Worm (Caenorhabditis elegans): ENCODE results near the gene bcmo-2.
A peak's percentile ranks its signal among the peaks of the same experiment; 100 is the strongest.

The bcmo-2 gene

ce11 chrII:3957455-3958212, 47.0 kb upstream of the bcmo-2 start:
- peak; percentile 15 for TF ChIP-seq mep-1 (tag; optimal IDR thresholded peaks at IDR 0.05)
- peak; percentile 83 for TF ChIP-seq nhr-2 (tag; optimal IDR thresholded peaks at IDR 0.05)
- TF ChIP-seq unc-62 (GFP tag; optimal IDR thresholded peaks at IDR 0.05) = peak; percentile 69
- no peak for TF ChIP-seq bed-3 (GFP tag; optimal IDR thresholded peaks at IDR 0.05)
- peak; percentile 69 for TF ChIP-seq lin-32 (GFP tag; optimal IDR thresholded peaks at IDR 0.05)
- peak; percentile 64 for TF ChIP-seq ceh-39 (tag; optimal IDR thresholded peaks at IDR 0.05)
- no peak for TF ChIP-seq nhr-12 (tag; optimal IDR thresholded peaks at IDR 0.05)
- peak; percentile 80 for TF ChIP-seq cnd-1 (tag; optimal IDR thresholded peaks at IDR 0.05)
- peak; percentile 3 for TF ChIP-seq ceh-43 (GFP tag; optimal IDR thresholded peaks at IDR 0.05)
- TF ChIP-seq mls-2 (tag; optimal IDR thresholded peaks at IDR 0.05) = peak; percentile 9

- TF ChIP-seq ces-1 (GFP tag; optimal IDR thresholded peaks at IDR 0.05) (peak; percentile 22), mab-5 (tag; optimal IDR thresholded peaks at IDR 0.05) (peak; percentile 1), lin-13 (tag; optimal IDR thresholded peaks at IDR 0.05) (no peak), unc-120 (tag; optimal IDR thresholded peaks at IDR 0.05; ENCODE audit: poor library complexity, severe bottlenecking) (peak; percentile 54), ceh-43 (GFP tag; optimal IDR thresholded peaks at IDR 0.05) (no peak)
These were observed 46.1 kb upstream of the bcmo-2 start for ce11 chrII:3956744-3957143.

- TF ChIP-seq ceh-39 (tag; optimal IDR thresholded peaks at IDR 0.05) = peak; percentile 31
- TF ChIP-seq ces-1 (GFP tag; optimal IDR thresholded peaks at IDR 0.05) = peak; percentile 35
- no peak for TF ChIP-seq mep-1 (tag; optimal IDR thresholded peaks at IDR 0.05)
These were observed 45.3 kb upstream of the bcmo-2 start for ce11 chrII:3955938-3956337.

- no peak for TF ChIP-seq mls-2 (tag; optimal IDR thresholded peaks at IDR 0.05)
- TF ChIP-seq M03D4.4 (tag; optimal IDR thresholded peaks at IDR 0.05) = no peak
- TF ChIP-seq ceh-83 (GFP tag; optimal IDR thresholded peaks at IDR 0.05) = no peak
These were observed 44.2 kb upstream of the bcmo-2 start for ce11 chrII:3954838-3955237.

ce11 chrII:3954018-3954417, 43.4 kb upstream of the bcmo-2 start:
- no peak for TF ChIP-seq ham-2 (GFP tag; optimal IDR thresholded peaks at IDR 0.05)
- TF ChIP-seq tbx-8 (GFP tag; optimal IDR thresholded peaks at IDR 0.05) = no peak
- TF ChIP-seq cnd-1 (tag; optimal IDR thresholded peaks at IDR 0.05) = no peak
- TF ChIP-seq ztf-11 (tag; optimal IDR thresholded peaks at IDR 0.05) = no peak
- no peak for TF ChIP-seq sptf-1 (tag; optimal IDR thresholded peaks at IDR 0.05)
- no peak for TF ChIP-seq flh-1 (GFP tag; optimal IDR thresholded peaks at IDR 0.05)
- TF ChIP-seq blmp-1 (tag; optimal IDR thresholded peaks at IDR 0.05) = no peak
- no peak for TF ChIP-seq ceh-43 (GFP tag; optimal IDR thresholded peaks at IDR 0.05)
- no peak for TF ChIP-seq lin-32 (GFP tag; optimal IDR thresholded peaks at IDR 0.05)
- TF ChIP-seq unc-39 (tag; optimal IDR thresholded peaks at IDR 0.05) = no peak
- no peak for TF ChIP-seq drap-1 (GFP tag; optimal IDR thresholded peaks at IDR 0.05)
- no peak for TF ChIP-seq lin-13 (tag; optimal IDR thresholded peaks at IDR 0.05)
- TF ChIP-seq sem-2 (GFP tag; optimal IDR thresholded peaks at IDR 0.05) = no peak
- no peak for TF ChIP-seq mep-1 (tag; optimal IDR thresholded peaks at IDR 0.05)
- no peak for TF ChIP-seq lsy-2 (tag; optimal IDR thresholded peaks at IDR 0.05)
- no peak for TF ChIP-seq mab-5 (tag; optimal IDR thresholded peaks at IDR 0.05)
- no peak for TF ChIP-seq ceh-83 (GFP tag; optimal IDR thresholded peaks at IDR 0.05)

- TF ChIP-seq nhr-28 (tag; optimal IDR thresholded peaks at IDR 0.05) (no peak), elt-3 (tag; optimal IDR thresholded peaks at IDR 0.05) (no peak), tbx-8 (GFP tag; optimal IDR thresholded peaks at IDR 0.05) (no peak), unc-39 (tag; optimal IDR thresholded peaks at IDR 0.05) (no peak), nhr-237 (tag; optimal IDR thresholded peaks at IDR 0.05) (no peak), cnd-1 (tag; optimal IDR thresholded peaks at IDR 0.05) (no peak)
These were observed 42.3 kb upstream of the bcmo-2 start for ce11 chrII:3952967-3953366.
